Worm (Caenorhabditis elegans) whole organism, L3 larva: ENCODE data around the gene ivd-1.
"Not testable (repeated sequence)": the region's sequence is repeated elsewhere in the genome, so short reads cannot be mapped to it uniquely, and the experiment has no call there.

Source experiments
- aly-2 ChIP-seq: fragments of 150-350 bp; optimal IDR thresholded peaks from 2 replicates; lab custom pipeline; 2014; ENCODE audit warnings: missing biosample characterization, missing genetic modification characterization
- nhr-12 ChIP-seq: fragments of 150-350 bp; optimal IDR thresholded peaks from 2 replicates; lab custom pipeline; 2014; ENCODE audit warnings: missing biosample characterization, missing genetic modification characterization

ce11 chrIV:5066887-5067286 lies 21.8 kb downstream of the ivd-1 start, which contains the start of gene ttbk-2.2:
- TF ChIP-seq nhr-12, aly-2 (tag; lab: Kevin White, UChicago): not testable (repeated sequence)
